Fruit fly (Drosophila melanogaster) whole organism, embryonic: ENCODE results near the gene CCAP.

Experiments used
- Antp ChIP-seq: fragments of 200-800 bp; sonication (Bioruptor generic); optimal IDR thresholded peaks from 3 replicates; lab custom pipeline; 2016; ENCODE audit warnings: missing biosample characterization, missing genetic modification characterization
- Awh ChIP-seq: fragments of 200-800 bp; sonication (Bioruptor generic); IDR thresholded peaks from 2 replicates; pipeline ENCODE4, ENCODE4 v1.3.6; 2022; ENCODE audit warnings: missing biosample characterization, missing genetic modification characterization
- BEAF-32 ChIP-seq: fragments of 200-800 bp; sonication (Bioruptor generic); optimal IDR thresholded peaks from 3 replicates; lab custom pipeline; 2017; ENCODE audit warnings: missing biosample characterization, missing genetic modification characterization, mild to moderate bottlenecking, moderate library complexity, missing genetic modification reagents
- CG10147 ChIP-seq: fragments of 200-800 bp; sonication (Bioruptor generic); optimal IDR thresholded peaks from 2 replicates; lab custom pipeline; 2019; ENCODE audit warnings: missing biosample characterization, mild to moderate bottlenecking, missing genetic modification characterization, moderate library complexity
- CG12155 ChIP-seq: fragments of 200-800 bp; sonication (Bioruptor generic); optimal IDR thresholded peaks from 3 replicates; lab custom pipeline; 2016; ENCODE audit warnings: missing biosample characterization, missing genetic modification characterization
- CG12391 ChIP-seq: fragments of 200-800 bp; sonication (Bioruptor generic); optimal IDR thresholded peaks from 3 replicates; lab custom pipeline; 2018; ENCODE audit warnings: missing biosample characterization, mild to moderate bottlenecking, missing genetic modification characterization, moderate library complexity
- CG12942 ChIP-seq: fragments of 200-800 bp; sonication (Bioruptor generic); optimal IDR thresholded peaks from 3 replicates; lab custom pipeline; 2016; ENCODE audit warnings: missing biosample characterization, missing genetic modification characterization
- CG13624 ChIP-seq: fragments of 200-800 bp; sonication (Bioruptor generic); optimal IDR thresholded peaks from 2 replicates; lab custom pipeline; 2016; ENCODE audit warnings: missing biosample characterization, missing genetic modification characterization
- CG14667 ChIP-seq: fragments of 200-800 bp; sonication (Bioruptor generic); IDR thresholded peaks from 2 replicates; pipeline ENCODE4 v1.3.6; 2022; ENCODE audit warnings: missing biosample characterization, missing genetic modification characterization
- CG15269 ChIP-seq: fragments of 200-800 bp; sonication (Bioruptor generic); optimal IDR thresholded peaks from 2 replicates; lab custom pipeline; 2018; ENCODE audit warnings: missing biosample characterization, mild to moderate bottlenecking, missing genetic modification characterization, moderate library complexity
- CG17361 ChIP-seq: fragments of 200-800 bp; sonication (Bioruptor generic); IDR thresholded peaks from 3 replicates; pipeline ENCODE4 v1.3.6; 2022; ENCODE audit warnings: missing biosample characterization, missing genetic modification characterization
- CG18599 ChIP-seq: fragments of 200-800 bp; sonication (Bioruptor generic); optimal IDR thresholded peaks from 3 replicates; lab custom pipeline; 2017; ENCODE audit warnings: missing biosample characterization, missing genetic modification characterization, mild to moderate bottlenecking, moderate library complexity, missing genetic modification reagents
- CG2875 ChIP-seq: fragments of 200-800 bp; sonication (Bioruptor generic); optimal IDR thresholded peaks from 2 replicates; lab custom pipeline; 2017; ENCODE audit warnings: missing biosample characterization, mild to moderate bottlenecking, missing genetic modification characterization, missing genetic modification reagents
- CG31388 ChIP-seq: fragments of 200-800 bp; sonication (Bioruptor generic); optimal IDR thresholded peaks from 2 replicates; lab custom pipeline; 2016; ENCODE audit warnings: missing biosample characterization, missing genetic modification characterization
- CG4282 ChIP-seq: fragments of 200-800 bp; sonication (Bioruptor generic); optimal IDR thresholded peaks from 2 replicates; lab custom pipeline; 2016; ENCODE audit warnings: missing biosample characterization, missing genetic modification characterization
- CG6254 ChIP-seq: fragments of 200-800 bp; sonication (Bioruptor generic); optimal IDR thresholded peaks from 3 replicates; lab custom pipeline; 2017; ENCODE audit warnings: mild to moderate bottlenecking, missing biosample characterization, missing genetic modification reagents, missing genetic modification characterization
- CG6272 ChIP-seq: fragments of 200-800 bp; sonication (Bioruptor generic); IDR thresholded peaks from 2 replicates; pipeline ENCODE4 v1.3.6; 2022; ENCODE audit warnings: missing biosample characterization, missing genetic modification characterization
- CG6689 ChIP-seq: fragments of 200-800 bp; sonication (Bioruptor generic); IDR thresholded peaks from 2 replicates; pipeline ENCODE4 v1.3.6; 2022; ENCODE audit warnings: missing biosample characterization, missing genetic modification characterization
- CG7556 ChIP-seq: fragments of 200-800 bp; sonication (Bioruptor generic); optimal IDR thresholded peaks from 2 replicates; lab custom pipeline; 2017; ENCODE audit warnings: missing biosample characterization, mild to moderate bottlenecking, missing genetic modification characterization
- CHES-1-like ChIP-seq: fragments of 200-800 bp; sonication (Bioruptor generic); optimal IDR thresholded peaks from 2 replicates; lab custom pipeline; 2016; ENCODE audit warnings: missing biosample characterization, missing genetic modification characterization
- Camta ChIP-seq: fragments of 200-800 bp; sonication (Bioruptor generic); optimal IDR thresholded peaks from 2 replicates; lab custom pipeline; 2016; ENCODE audit warnings: missing biosample characterization, missing genetic modification characterization
- Chrac-16 ChIP-seq: fragments of 200-800 bp; sonication (Bioruptor generic); optimal IDR thresholded peaks from 3 replicates; lab custom pipeline; 2016; ENCODE audit warnings: missing biosample characterization, missing genetic modification characterization
- Drgx ChIP-seq: fragments of 200-800 bp; sonication (Bioruptor generic); IDR thresholded peaks from 2 replicates; pipeline ENCODE4 v1.3.6; 2022; ENCODE audit warnings: missing biosample characterization, missing genetic modification characterization
- E2f2 ChIP-seq: fragments of 200-800 bp; sonication (Bioruptor generic); IDR thresholded peaks from 2 replicates; pipeline ENCODE4 v1.3.6; 2022; ENCODE audit warnings: missing biosample characterization, missing genetic modification characterization
- HLH4C ChIP-seq: fragments of 200-800 bp; sonication (Bioruptor generic); IDR thresholded peaks from 3 replicates; pipeline ENCODE4 v1.3.6; 2022; ENCODE audit warnings: missing biosample characterization, missing genetic modification characterization; ENCODE audit not compliant: partially characterized antibody
- Lhr ChIP-seq: fragments of 200-800 bp; sonication (Bioruptor generic); optimal IDR thresholded peaks from 3 replicates; lab custom pipeline; 2017; ENCODE audit warnings: mild to moderate bottlenecking, missing biosample characterization, missing genetic modification reagents, missing genetic modification characterization
- Mes4 ChIP-seq: fragments of 200-800 bp; sonication (Bioruptor generic); optimal IDR thresholded peaks from 2 replicates; lab custom pipeline; 2016; ENCODE audit warnings: missing biosample characterization, missing genetic modification characterization
- NC2β ChIP-seq: fragments of 200-800 bp; sonication (Bioruptor generic); optimal IDR thresholded peaks from 2 replicates; lab custom pipeline; 2016; ENCODE audit warnings: missing biosample characterization, missing genetic modification characterization
- Poxn ChIP-seq: fragments of 200-800 bp; sonication (Bioruptor generic); IDR thresholded peaks from 2 replicates; pipeline ENCODE4 v1.3.6; 2022; ENCODE audit warnings: missing biosample characterization, missing genetic modification characterization
- Side ChIP-seq: fragments of 200-800 bp; sonication (Bioruptor generic); optimal IDR thresholded peaks from 2 replicates; lab custom pipeline; 2016; ENCODE audit warnings: missing biosample characterization, missing genetic modification characterization
- TFAM ChIP-seq: fragments of 200-800 bp; sonication (Bioruptor generic); optimal IDR thresholded peaks from 2 replicates; lab custom pipeline; 2017; ENCODE audit warnings: missing biosample characterization, missing genetic modification characterization, inconsistent platforms
- aop ChIP-seq: fragments of 200-800 bp; sonication (Bioruptor generic); IDR thresholded peaks from 2 replicates; pipeline ENCODE4 v1.3.6; 2022; ENCODE audit warnings: missing biosample characterization, missing genetic modification characterization
- bab2 ChIP-seq: fragments of 200-800 bp; sonication (Bioruptor generic); optimal IDR thresholded peaks from 2 replicates; lab custom pipeline; 2016; ENCODE audit warnings: missing biosample characterization, missing genetic modification characterization
- ftz-f1 ChIP-seq: fragments of 200-800 bp; sonication (Bioruptor generic); optimal IDR thresholded peaks from 2 replicates; lab custom pipeline; 2016; ENCODE audit warnings: missing biosample characterization, missing genetic modification characterization
- gcm ChIP-seq: fragments of 200-800 bp; sonication (Bioruptor generic); optimal IDR thresholded peaks from 2 replicates; lab custom pipeline; 2019; ENCODE audit warnings: missing biosample characterization, mild to moderate bottlenecking, missing genetic modification characterization, moderate library complexity
- gem ChIP-seq: fragments of 200-800 bp; sonication (Bioruptor generic); optimal IDR thresholded peaks from 2 replicates; lab custom pipeline; 2019; ENCODE audit warnings: missing biosample characterization, mild to moderate bottlenecking, missing genetic modification characterization, moderate library complexity
- hkb ChIP-seq, 2 experiments: fragments of 200-800 bp in 1 of 2; fragments of >200 bp in 1 of 2; sonication (Bioruptor generic) in 1 of 2; IDR thresholded peaks in 1 of 2; optimal IDR thresholded peaks in 1 of 2; 2 replicates each; pipeline versions ENCODE4 v1.3.6 to Lab custom; 2017 to 2022; ENCODE audit warnings: missing biosample characterization in 1 of 2, missing genetic modification characterization in 1 of 2
- ind ChIP-seq: fragments of 200-800 bp; sonication (Bioruptor generic); optimal IDR thresholded peaks from 3 replicates; lab custom pipeline; 2016; ENCODE audit warnings: missing biosample characterization, missing genetic modification characterization
- jing ChIP-seq: fragments of 200-800 bp; sonication (Bioruptor generic); optimal IDR thresholded peaks from 2 replicates; lab custom pipeline; 2018; ENCODE audit warnings: missing biosample characterization, mild to moderate bottlenecking, missing genetic modification characterization
- onecut ChIP-seq: fragments of 200-800 bp; sonication (Bioruptor generic); IDR thresholded peaks from 2 replicates; pipeline ENCODE4 v1.3.6; 2022; ENCODE audit warnings: missing biosample characterization, missing genetic modification characterization
- pho ChIP-seq: fragments of 200-800 bp; sonication (Bioruptor generic); optimal IDR thresholded peaks from 2 replicates; lab custom pipeline; 2016; ENCODE audit warnings: missing biosample characterization, missing genetic modification characterization
- phol ChIP-seq: fragments of 200-800 bp; sonication (Bioruptor generic); optimal IDR thresholded peaks from 3 replicates; lab custom pipeline; 2018; ENCODE audit warnings: missing biosample characterization, mild to moderate bottlenecking, missing genetic modification characterization, moderate library complexity
- ro ChIP-seq: fragments of 200-800 bp; sonication (Bioruptor generic); IDR thresholded peaks from 2 replicates; pipeline ENCODE4 v1.3.6; 2022; ENCODE audit warnings: missing biosample characterization, missing genetic modification characterization
- salm ChIP-seq: fragments of 200-800 bp; sonication (Bioruptor generic); optimal IDR thresholded peaks from 2 replicates; lab custom pipeline; 2018; ENCODE audit warnings: missing biosample characterization, mild to moderate bottlenecking, missing genetic modification characterization
- seq ChIP-seq: fragments of 200-800 bp; sonication (Bioruptor generic); IDR thresholded peaks from 2 replicates; pipeline ENCODE4 v1.3.6; 2022; ENCODE audit warnings: missing biosample characterization, missing genetic modification characterization
- shn ChIP-seq: fragments of 200-800 bp; sonication (Bioruptor generic); optimal IDR thresholded peaks from 3 replicates; lab custom pipeline; 2016; ENCODE audit warnings: missing biosample characterization, missing genetic modification characterization
- sisA ChIP-seq: fragments of 200-800 bp; sonication (Bioruptor generic); IDR thresholded peaks from 2 replicates; pipeline ENCODE4 v1.3.6; 2022; ENCODE audit warnings: missing biosample characterization, missing genetic modification characterization
- slbo ChIP-seq: fragments of 200-800 bp; sonication (Bioruptor generic); IDR thresholded peaks from 2 replicates; pipeline ENCODE4 v1.3.6; 2022; ENCODE audit warnings: missing biosample characterization, missing genetic modification characterization
- stc ChIP-seq: fragments of 200-800 bp; sonication (Bioruptor generic); IDR thresholded peaks from 2 replicates; pipeline ENCODE4 v1.3.6; 2022; ENCODE audit warnings: missing biosample characterization, missing genetic modification characterization
- trh ChIP-seq: fragments of 200-800 bp; sonication (Bioruptor generic); optimal IDR thresholded peaks from 2 replicates; lab custom pipeline; 2016; ENCODE audit warnings: missing biosample characterization, missing genetic modification characterization

Gene CCAP

dm6 chr3R:22664274-22664673, 37.6 kb downstream of the CCAP start (continued):
- no peak for TF ChIP-seq TFAM (GFP tag; lab: Kevin White, UChicago)
- TF ChIP-seq aop (GFP tag; lab: Robert Waterston, UW), result no peak
- peak; percentile 37; the same call in 1 of the 2 replicates for TF ChIP-seq CG14667 (GFP tag; lab: Robert Waterston, UW)
- peak; percentile 63 for TF ChIP-seq gem (tag; lab: Kevin White, UChicago)
- peak; percentile 76 for TF ChIP-seq slbo (GFP tag; lab: Robert Waterston, UW)
- TF ChIP-seq seq (GFP tag; lab: Robert Waterston, UW), result 0 out of 2 replicates have a peak, but pooled peaks have one; percentile 44
- 0 out of 2 replicates have a peak, but pooled peaks have one; percentile 9 for TF ChIP-seq CG6272
- peak; percentile 79 for TF ChIP-seq Drgx (GFP tag; lab: Robert Waterston, UW)
- TF ChIP-seq shn (GFP tag; lab: Kevin White, UChicago), result peak; percentile 21
- TF ChIP-seq ro (GFP tag; lab: Robert Waterston, UW), result 0 out of 2 replicates have a peak, but pooled peaks have one; percentile 13
- TF ChIP-seq phol (tag; lab: Kevin White, UChicago), result peak; percentile 48
- TF ChIP-seq Chrac-16 (GFP tag; lab: Kevin White, UChicago), result peak; percentile 24
- peak; percentile 3 for TF ChIP-seq jing
- peak; percentile 2 for TF ChIP-seq CG4282
- peak; percentile 56 for TF ChIP-seq Antp
- peak; percentile 26; the same call in 1 of the 2 replicates for TF ChIP-seq onecut (GFP tag; lab: Robert Waterston, UW)
- TF ChIP-seq bab2 (GFP tag; lab: Kevin White, UChicago), result peak; percentile 44
- peak; percentile 51 for TF ChIP-seq CG12391

dm6 chr3R:22663115-22663514, 38.8 kb downstream of the CCAP start:
- TF ChIP-seq Camta (GFP tag; lab: Kevin White, UChicago) (peak; percentile 26), HLH4C (GFP tag; lab: Robert Waterston, UW) (no peak), E2f2 (GFP tag; lab: Robert Waterston, UW) (peak; percentile 49), sisA (GFP tag; lab: Robert Waterston, UW) (peak; percentile 56), CG31388 (peak; percentile 11), BEAF-32 (GFP tag; lab: Kevin White, UChicago) (no peak), Lhr (GFP tag; lab: Kevin White, UChicago) (peak; percentile 5), CG6689 (GFP tag; lab: Robert Waterston, UW) (peak; percentile 54; the same call in 1 of the 2 replicates), CG13624 (GFP tag; lab: Kevin White, UChicago) (peak; percentile 26), hkb (optimal IDR thresholded peaks at IDR 0.05; lab: Kevin White, UChicago) (no peak), hkb (GFP tag; IDR thresholded peaks at IDR 0.05; lab: Robert Waterston, UW) (peak; percentile 87), CG12155 (GFP tag; lab: Kevin White, UChicago) (peak; percentile 67), CG17361 (GFP tag; lab: Robert Waterston, UW) (peak; percentile 33; the same call in 1 of the 3 replicates), pho (peak; percentile 57), CG2875 (GFP tag; lab: Kevin White, UChicago) (peak; percentile 47), CHES-1-like (GFP tag; lab: Kevin White, UChicago) (peak; percentile 57), stc (GFP tag; lab: Robert Waterston, UW) (peak; percentile 63; the same call in 1 of the 2 replicates), Mes4 (GFP tag; lab: Kevin White, UChicago) (peak; percentile 28), CG18599 (GFP tag; lab: Kevin White, UChicago) (peak; percentile 85), aop (GFP tag; lab: Robert Waterston, UW) (no peak), CG12942 (GFP tag; lab: Kevin White, UChicago) (peak; percentile 45), CG6254 (GFP tag; lab: Kevin White, UChicago) (peak; percentile 35), Side (peak; percentile 38), trh (GFP tag; lab: Kevin White, UChicago) (peak; percentile 26), NC2β (peak; percentile 66), ftz-f1 (GFP tag; lab: Kevin White, UChicago) (no peak), CG7556 (GFP tag; lab: Kevin White, UChicago) (peak; percentile 67), ind (peak; percentile 68), Poxn (GFP tag; lab: Robert Waterston, UW) (no peak), CG15269 (tag; lab: Kevin White, UChicago) (peak; percentile 75), Awh (peak; percentile 42; the same call in 1 of the 2 replicates), salm (no peak), gcm (GFP tag; lab: Kevin White, UChicago) (no peak), CG10147 (peak; percentile 72), seq (GFP tag; lab: Robert Waterston, UW) (peak; percentile 50; the same call in 1 of the 2 replicates)
